Worm (Caenorhabditis elegans) whole organism, L4 larva: ENCODE measurements around the gene srw-85.
"Not testable (repeated sequence)": the region's sequence is repeated elsewhere in the genome, so short reads cannot be mapped to it uniquely, and the experiment has no call there.

Source experiments
- F26F4.8 ChIP-seq: fragments of 200-800 bp; sonication (Bioruptor generic); conservative IDR thresholded peaks from 2 replicates; pipeline ENCODE4 v1.3.6; 2022; ENCODE audit warnings: missing genetic modification characterization, missing compliant biosample characterization
- F37D6.2 ChIP-seq: sonication (generic microtip); optimal IDR thresholded peaks from 2 replicates; lab custom pipeline; 2016; ENCODE audit warnings: mild to moderate bottlenecking, missing genetic modification characterization, missing compliant biosample characterization
- F44E2.7 ChIP-seq: fragments of 200-800 bp; sonication (Bioruptor generic); IDR thresholded peaks from 2 replicates; pipeline ENCODE4 v2.1.2; 2022; ENCODE audit warnings: missing genetic modification characterization, missing compliant biosample characterization
- Y105C5A.15 ChIP-seq: fragments of 200-800 bp; sonication (Bioruptor generic); IDR thresholded peaks from 2 replicates; pipeline ENCODE4 v1.3.6; 2022; ENCODE audit warnings: missing genetic modification characterization, missing compliant biosample characterization
- ZK337.2 ChIP-seq: fragments of 200-800 bp; sonication (Bioruptor generic); IDR thresholded peaks from 2 replicates; pipeline ENCODE4 v1.3.6; 2022; ENCODE audit warnings: missing genetic modification reagents, missing genetic modification characterization, missing compliant biosample characterization
- ZK546.5 ChIP-seq, 2 experiments: sonication (generic microtip); optimal IDR thresholded peaks; 2 replicates each; lab custom pipeline; 2017; ENCODE audit warnings: missing biosample characterization in 2 of 2, missing genetic modification characterization in 2 of 2
- aha-1 ChIP-seq: fragments of 150-350 bp; peaks from one replicate; lab custom pipeline; 2014; ENCODE audit warnings: missing biosample characterization, missing genetic modification characterization
- aly-2 ChIP-seq: sonication (generic microtip); optimal IDR thresholded peaks from 2 replicates; lab custom pipeline; 2018; ENCODE audit warnings: missing biosample characterization, missing genetic modification characterization
- attf-4 ChIP-seq: sonication (generic microtip); optimal IDR thresholded peaks from 3 replicates; lab custom pipeline; 2017; ENCODE audit warnings: missing biosample characterization, missing genetic modification characterization
- ceh-20 ChIP-seq: fragments of 200-800 bp; sonication (Bioruptor generic); IDR thresholded peaks from 2 replicates; pipeline ENCODE4 v1.3.6; 2022; ENCODE audit warnings: missing genetic modification reagents, missing genetic modification characterization, missing compliant biosample characterization
- ceh-28 ChIP-seq: fragments of 150-350 bp; optimal IDR thresholded peaks from 2 replicates; lab custom pipeline; 2014; ENCODE audit warnings: missing biosample characterization, missing genetic modification reagents, missing genetic modification characterization
- ceh-32 ChIP-seq: sonication (generic microtip); optimal IDR thresholded peaks from 2 replicates; lab custom pipeline; 2016; ENCODE audit warnings: mild to moderate bottlenecking, missing genetic modification characterization, missing compliant biosample characterization; ENCODE audit not compliant: poor library complexity
- ceh-62 ChIP-seq: sonication (generic microtip); optimal IDR thresholded peaks from 2 replicates; lab custom pipeline; 2017; ENCODE audit warnings: missing biosample characterization, missing genetic modification characterization
- ctbp-1 ChIP-seq: fragments of 200-800 bp; sonication (Bioruptor generic); IDR thresholded peaks from 2 replicates; pipeline ENCODE4 v1.3.6; 2022; ENCODE audit warnings: missing genetic modification reagents, missing genetic modification characterization, missing compliant biosample characterization
- daf-12 ChIP-seq: fragments of 150-350 bp; optimal IDR thresholded peaks from 2 replicates; lab custom pipeline; 2014; ENCODE audit warnings: missing biosample characterization, missing genetic modification reagents, missing genetic modification characterization
- daf-16 ChIP-seq, 3 experiments: sonication (generic microtip); optimal IDR thresholded peaks; 2 replicates each; lab custom pipeline; 2016 to 2017; ENCODE audit warnings: missing genetic modification characterization in 3 of 3, missing genetic modification reagents in 3 of 3, mild to moderate bottlenecking in 2 of 3, missing compliant biosample characterization in 2 of 3, missing biosample characterization in 1 of 3, moderate library complexity in 1 of 3
- daf-8 ChIP-seq: fragments of 200-800 bp; sonication (Bioruptor generic); IDR thresholded peaks from 2 replicates; pipeline ENCODE4 v1.3.6; 2022; ENCODE audit warnings: missing genetic modification characterization, missing compliant biosample characterization
- dmd-6 ChIP-seq: fragments of 200-800 bp; sonication (Bioruptor generic); IDR thresholded peaks from 2 replicates; pipeline ENCODE4 v1.3.6; 2022; ENCODE audit warnings: missing genetic modification reagents, missing genetic modification characterization, missing compliant biosample characterization
- duxl-1 ChIP-seq: sonication (generic microtip); optimal IDR thresholded peaks from 2 replicates; lab custom pipeline; 2016; ENCODE audit warnings: mild to moderate bottlenecking, missing genetic modification characterization, moderate library complexity, missing compliant biosample characterization; ENCODE audit not compliant: poor library complexity
- egl-43 ChIP-seq: fragments of 200-800 bp; sonication (Bioruptor generic); IDR thresholded peaks from 2 replicates; pipeline ENCODE4 v1.3.6; 2022; ENCODE audit warnings: missing genetic modification reagents, missing genetic modification characterization, missing compliant biosample characterization
- fos-1 ChIP-seq: fragments of 150-350 bp; optimal IDR thresholded peaks from 2 replicates; lab custom pipeline; 2014; ENCODE audit warnings: missing biosample characterization, missing genetic modification characterization
- hlh-11 ChIP-seq: fragments of 200-800 bp; sonication (Bioruptor generic); optimal IDR thresholded peaks from 2 replicates; lab custom pipeline; 2018; ENCODE audit warnings: mild to moderate bottlenecking, missing genetic modification characterization, missing compliant biosample characterization
- hmg-1.1 ChIP-seq: fragments of 200-800 bp; sonication (Bioruptor generic); IDR thresholded peaks from 2 replicates; pipeline ENCODE4 v1.3.6; 2022; ENCODE audit warnings: missing genetic modification reagents, missing genetic modification characterization, missing compliant biosample characterization
- lim-7 ChIP-seq: fragments of 200-800 bp; sonication (Bioruptor generic); IDR thresholded peaks from 2 replicates; pipeline ENCODE4 v1.3.6; 2022; ENCODE audit warnings: missing genetic modification characterization, missing compliant biosample characterization
- lin-13 ChIP-seq: fragments of 150-350 bp; optimal IDR thresholded peaks from 2 replicates; lab custom pipeline; 2014; ENCODE audit warnings: missing biosample characterization, missing genetic modification reagents, missing genetic modification characterization
- lin-15B ChIP-seq: fragments of 150-350 bp; sonication (generic microtip); optimal IDR thresholded peaks from 3 replicates; lab custom pipeline; 2014; ENCODE audit warnings: missing biosample characterization, missing genetic modification characterization
- mxl-3 ChIP-seq: fragments of 200-800 bp; sonication (Bioruptor generic); optimal IDR thresholded peaks from 2 replicates; lab custom pipeline; 2018; ENCODE audit warnings: mild to moderate bottlenecking, missing genetic modification characterization, missing compliant biosample characterization
- nhr-111 ChIP-seq: fragments of 200-800 bp; sonication (Bioruptor generic); optimal IDR thresholded peaks from 2 replicates; lab custom pipeline; 2018; ENCODE audit warnings: mild to moderate bottlenecking, missing genetic modification characterization, missing compliant biosample characterization
- nhr-25 ChIP-seq: sonication (generic microtip); optimal IDR thresholded peaks from 2 replicates; lab custom pipeline; 2017; ENCODE audit warnings: missing genetic modification characterization, mild to moderate bottlenecking, missing compliant biosample characterization, antibody characterized with exemption, moderate library complexity, borderline replicate concordance; ENCODE audit not compliant: insufficient read depth
- php-3 ChIP-seq: fragments of 200-800 bp; sonication (Bioruptor generic); IDR thresholded peaks from 2 replicates; pipeline ENCODE4 v1.3.6; 2022; ENCODE audit warnings: missing genetic modification reagents, missing genetic modification characterization, missing compliant biosample characterization
- pqm-1 ChIP-seq: sonication (generic microtip); optimal IDR thresholded peaks from 2 replicates; lab custom pipeline; 2017; ENCODE audit warnings: missing biosample characterization, missing genetic modification characterization
- saeg-2 ChIP-seq: fragments of 200-800 bp; sonication (Bioruptor generic); IDR thresholded peaks from 2 replicates; pipeline ENCODE4 v1.3.6; 2022; ENCODE audit warnings: missing genetic modification reagents, missing genetic modification characterization, missing compliant biosample characterization
- set-16 ChIP-seq: fragments of 200-800 bp; sonication (Bioruptor generic); IDR thresholded peaks from 2 replicates; pipeline ENCODE4 v1.3.6; 2022; ENCODE audit warnings: missing genetic modification reagents, missing genetic modification characterization, missing compliant biosample characterization
- tra-1 ChIP-seq: fragments of 200-800 bp; sonication (Bioruptor generic); IDR thresholded peaks from 2 replicates; pipeline ENCODE4 v1.3.6; 2022; ENCODE audit warnings: missing genetic modification reagents, missing genetic modification characterization, missing compliant biosample characterization
- unc-130 ChIP-seq: sonication (generic microtip); optimal IDR thresholded peaks from 2 replicates; lab custom pipeline; 2016; ENCODE audit warnings: missing genetic modification reagents, missing genetic modification characterization, missing compliant biosample characterization
- unc-39 ChIP-seq: sonication (generic microtip); optimal IDR thresholded peaks from 2 replicates; lab custom pipeline; 2017; ENCODE audit warnings: missing biosample characterization, missing genetic modification characterization
- unc-62 ChIP-seq, 3 experiments: fragments of 150-350 bp in 1 of 3; sonication (generic microtip); optimal IDR thresholded peaks in 2 of 3; peaks in 1 of 3; 1 replicate in 1 of 3; 2 replicates in 2 of 3; lab custom pipeline; 2014 to 2017; ENCODE audit warnings: missing biosample characterization in 3 of 3, missing genetic modification characterization in 3 of 3, missing genetic modification reagents in 3 of 3, missing genotype in 1 of 3
- vab-7 ChIP-seq: fragments of 200-800 bp; sonication (Bioruptor generic); IDR thresholded peaks from 2 replicates; pipeline ENCODE4 v1.3.6; 2022; ENCODE audit warnings: missing genetic modification reagents, missing genetic modification characterization, missing compliant biosample characterization
- zag-1 ChIP-seq: fragments of 150-350 bp; optimal IDR thresholded peaks from 2 replicates; lab custom pipeline; 2014; ENCODE audit warnings: missing biosample characterization, missing genetic modification characterization
- zfp-2 ChIP-seq: sonication (generic microtip); optimal IDR thresholded peaks from 2 replicates; lab custom pipeline; 2016; ENCODE audit warnings: mild to moderate bottlenecking, missing genetic modification characterization, missing compliant biosample characterization
- ztf-11 ChIP-seq: fragments of 150-350 bp; optimal IDR thresholded peaks from 2 replicates; lab custom pipeline; 2014; ENCODE audit warnings: missing biosample characterization, missing genetic modification characterization
- ztf-7 ChIP-seq: fragments of 150-350 bp; optimal IDR thresholded peaks from 2 replicates; lab custom pipeline; 2014; ENCODE audit warnings: missing biosample characterization, missing genetic modification characterization

Gene srw-85

DNA sequence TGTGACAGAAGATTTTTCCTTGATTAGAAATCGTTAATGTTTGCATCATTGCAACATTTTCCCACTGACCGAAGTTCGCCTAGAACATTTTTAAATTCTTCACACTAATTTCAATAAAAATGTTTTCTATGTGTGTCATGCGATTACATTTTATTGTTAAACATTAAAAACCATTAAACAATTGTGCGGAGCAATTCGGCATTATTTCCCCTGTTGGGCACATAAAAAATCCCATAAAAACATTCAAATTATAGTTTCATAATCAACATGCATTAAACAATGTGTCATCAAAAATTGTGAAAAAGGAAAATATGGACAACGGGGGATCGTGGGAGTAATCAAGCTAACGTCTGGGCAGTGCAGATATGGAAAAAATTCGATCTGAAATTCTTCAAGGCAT, 28.6 kb upstream of the srw-85 start:
- TF ChIP-seq php-3 (GFP tag; lab: Robert Waterston, UW) = peak; percentile 98
- peak; percentile 26; the same call in 1 of the 2 replicates for TF ChIP-seq tra-1 (GFP tag; lab: Robert Waterston, UW)
- not testable (repeated sequence) for TF ChIP-seq daf-16 (GFP tag; optimal IDR thresholded peaks at IDR 0.05; lab: Kevin White, UChicago)
- peak; percentile 31 for TF ChIP-seq daf-16 (tag; optimal IDR thresholded peaks at IDR 0.05; lab: Kevin White, UChicago)

ce11 chrV:19457120-19457519, 26.2 kb upstream of the srw-85 start, which contains the start of gene Y43F8B.24:
TSS of gene Y43F8B.24 (plus strand) at chrV:19457420.
- TF ChIP-seq daf-16 (GFP tag; optimal IDR thresholded peaks at IDR 0.05; lab: Kevin White, UChicago) (no peak), daf-16 (tag; optimal IDR thresholded peaks at IDR 0.05; lab: Kevin White, UChicago) (peak; percentile 17), nhr-25 (tag; lab: Kevin White, UChicago) (no peak), ZK546.5 (tag; optimal IDR thresholded peaks at IDR 0.05; lab: Kevin White, UChicago) (no peak), unc-62 (GFP tag; optimal IDR thresholded peaks at IDR 0.05 in 1 of 2; lab: Kevin White, UChicago) (peak in 1 of 2 experiments; percentile 7), unc-62 (tag; optimal IDR thresholded peaks at IDR 0.05; lab: Kevin White, UChicago) (no peak)

DNA sequence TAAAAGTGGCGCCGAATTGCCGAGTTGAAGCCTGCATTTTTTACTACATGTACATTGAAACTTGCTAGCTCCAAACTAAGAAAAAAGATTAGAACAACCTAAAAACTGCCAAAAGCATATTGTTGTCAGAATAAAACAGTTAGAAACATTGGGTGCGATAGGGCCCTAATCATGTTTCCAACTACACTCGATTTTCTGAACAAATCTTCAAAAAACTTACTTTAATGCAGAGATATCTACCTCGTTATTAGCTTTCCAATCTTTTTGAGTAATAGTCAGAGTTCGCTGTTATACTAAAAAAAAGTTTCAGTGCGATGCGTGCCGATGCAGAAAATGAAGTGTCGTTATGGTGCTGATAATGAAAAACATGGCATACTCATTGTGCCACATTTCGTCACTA, 24.7 kb upstream of the srw-85 start, which contains the start of the genes Y43F8B.13 and Y43F8B.14:
Y43F8B.13 (plus strand) TSS at position 301 of the 400 bp plus-strand sequence.
Y43F8B.14 (minus strand) TSS at position 322 of the 400 bp plus-strand sequence.
- TF ChIP-seq egl-43 (GFP tag; lab: Robert Waterston, UW) = no peak
- TF ChIP-seq pqm-1 (tag; lab: Kevin White, UChicago) = peak; percentile 56
- no peak for TF ChIP-seq daf-16 (GFP tag; optimal IDR thresholded peaks at IDR 0.05; lab: Kevin White, UChicago)
- peak; percentile 35 for TF ChIP-seq daf-16 (tag; optimal IDR thresholded peaks at IDR 0.05; lab: Kevin White, UChicago)
- TF ChIP-seq aha-1 (tag; lab: Kevin White, UChicago) = no peak

- TF ChIP-seq dmd-6 (GFP tag; lab: Robert Waterston, UW) = peak; percentile 61
- TF ChIP-seq aly-2 (tag; lab: Kevin White, UChicago) = no peak
- no peak for TF ChIP-seq ztf-7 (tag; lab: Kevin White, UChicago)
- TF ChIP-seq nhr-111 (GFP tag; lab: Kevin White, UChicago) = no peak
- peak; percentile 48 for TF ChIP-seq aha-1 (tag; lab: Kevin White, UChicago)
- no peak for TF ChIP-seq duxl-1 (tag; lab: Kevin White, UChicago)
- TF ChIP-seq ceh-62 (tag; lab: Kevin White, UChicago) = no peak
- TF ChIP-seq ztf-11 (tag; lab: Kevin White, UChicago) = no peak
- TF ChIP-seq ceh-32 (tag; lab: Kevin White, UChicago) = no peak
- peak; percentile 26 for TF ChIP-seq hlh-11 (tag; lab: Kevin White, UChicago)
- no peak for TF ChIP-seq F44E2.7 (GFP tag; lab: Robert Waterston, UW)
- TF ChIP-seq lin-15B (tag; lab: Kevin White, UChicago) = no peak
- TF ChIP-seq zfp-2 (tag; lab: Kevin White, UChicago) = no peak
- TF ChIP-seq ctbp-1 (GFP tag; lab: Robert Waterston, UW) = no peak
- no peak for TF ChIP-seq lim-7 (GFP tag; lab: Robert Waterston, UW)
- TF ChIP-seq F37D6.2 (tag; lab: Kevin White, UChicago) = no peak
- TF ChIP-seq attf-4 (tag; lab: Kevin White, UChicago) = no peak
- TF ChIP-seq fos-1 (tag; lab: Kevin White, UChicago) = no peak
- TF ChIP-seq daf-16 (GFP tag; optimal IDR thresholded peaks at IDR 0.05; lab: Kevin White, UChicago) = no peak
- peak; percentile 35 for TF ChIP-seq daf-16 (tag; optimal IDR thresholded peaks at IDR 0.05; lab: Kevin White, UChicago)
- no peak for TF ChIP-seq saeg-2 (GFP tag; lab: Robert Waterston, UW)
- TF ChIP-seq zag-1 (tag; lab: Kevin White, UChicago) = no peak
- TF ChIP-seq unc-62 (GFP tag; optimal IDR thresholded peaks at IDR 0.05 in 1 of 2; lab: Kevin White, UChicago) = peak in 1 of 2 experiments; percentile 67
- TF ChIP-seq unc-62 (tag; optimal IDR thresholded peaks at IDR 0.05; lab: Kevin White, UChicago) = no peak
- no peak for TF ChIP-seq unc-39 (tag; lab: Kevin White, UChicago)
- TF ChIP-seq pqm-1 (tag; lab: Kevin White, UChicago) = peak; percentile 55
- TF ChIP-seq unc-130 (GFP tag; lab: Kevin White, UChicago) = no peak
- no peak for TF ChIP-seq mxl-3 (GFP tag; lab: Kevin White, UChicago)
- TF ChIP-seq hmg-1.1 = no peak
- no peak for TF ChIP-seq lin-13 (GFP tag; lab: Kevin White, UChicago)
- TF ChIP-seq ZK337.2 (GFP tag; lab: Robert Waterston, UW) = no peak
- TF ChIP-seq F26F4.8 = no peak
- no peak for TF ChIP-seq daf-12 (tag; lab: Kevin White, UChicago)
- no peak for TF ChIP-seq egl-43 (GFP tag; lab: Robert Waterston, UW)
- no peak for TF ChIP-seq ceh-20 (GFP tag; lab: Robert Waterston, UW)
- no peak for TF ChIP-seq set-16 (GFP tag; lab: Robert Waterston, UW)
- TF ChIP-seq ceh-28 (tag; lab: Kevin White, UChicago) = no peak
- no peak for TF ChIP-seq vab-7 (GFP tag; lab: Robert Waterston, UW)
- TF ChIP-seq daf-8 (GFP tag; lab: Robert Waterston, UW) = no peak
- TF ChIP-seq Y105C5A.15 (GFP tag; lab: Robert Waterston, UW) = no peak
Observed at ce11 chrV:19449544-19449943, 18.6 kb upstream of the srw-85 start, which contains the start of gene M04C3.5. TSS of gene M04C3.5 (plus strand) at chrV:19449733.
